Fruit fly (Drosophila melanogaster) whole organism, embryonic: ENCODE data around the gene CG2540.

Source experiments
- Atf3 ChIP-seq: fragments of 200-800 bp; sonication (Bioruptor generic); optimal IDR thresholded peaks from 3 replicates; lab custom pipeline; 2016; ENCODE audit warnings: missing biosample characterization, missing genetic modification characterization
- Blimp-1 ChIP-seq: fragments of 200-800 bp; sonication (Bioruptor generic); optimal IDR thresholded peaks from 3 replicates; lab custom pipeline; 2018; ENCODE audit warnings: missing biosample characterization, missing genetic modification characterization, mild to moderate bottlenecking, moderate library complexity, missing genetic modification reagents
- CG10147 ChIP-seq: fragments of 200-800 bp; sonication (Bioruptor generic); optimal IDR thresholded peaks from 2 replicates; lab custom pipeline; 2019; ENCODE audit warnings: missing biosample characterization, mild to moderate bottlenecking, missing genetic modification characterization, moderate library complexity
- CG10565 ChIP-seq: fragments of 200-800 bp; sonication (Bioruptor generic); optimal IDR thresholded peaks from 3 replicates; lab custom pipeline; 2016; ENCODE audit warnings: missing biosample characterization, mild to moderate bottlenecking, missing genetic modification characterization
- CG12391 ChIP-seq: fragments of 200-800 bp; sonication (Bioruptor generic); optimal IDR thresholded peaks from 3 replicates; lab custom pipeline; 2018; ENCODE audit warnings: missing biosample characterization, mild to moderate bottlenecking, missing genetic modification characterization, moderate library complexity
- CG12769 ChIP-seq: fragments of 200-800 bp; sonication (Bioruptor generic); optimal IDR thresholded peaks from 2 replicates; lab custom pipeline; 2019; ENCODE audit warnings: missing biosample characterization, mild to moderate bottlenecking, missing genetic modification characterization, moderate library complexity
- CG13424 ChIP-seq: fragments of 200-800 bp; sonication (Bioruptor generic); optimal IDR thresholded peaks from 2 replicates; lab custom pipeline; 2019; ENCODE audit warnings: missing biosample characterization, mild to moderate bottlenecking, missing genetic modification characterization, moderate library complexity
- CG14050 ChIP-seq: fragments of 200-800 bp; sonication (Bioruptor generic); IDR thresholded peaks from 3 replicates; pipeline ENCODE4 v1.3.6; 2022; ENCODE audit warnings: missing biosample characterization, missing genetic modification characterization
- CG14667 ChIP-seq: fragments of 200-800 bp; sonication (Bioruptor generic); IDR thresholded peaks from 2 replicates; pipeline ENCODE4 v1.3.6; 2022; ENCODE audit warnings: missing biosample characterization, missing genetic modification characterization
- CG14965 ChIP-seq: fragments of 200-800 bp; sonication (Bioruptor generic); optimal IDR thresholded peaks from 2 replicates; lab custom pipeline; 2016; ENCODE audit warnings: missing biosample characterization, missing genetic modification characterization, borderline replicate concordance
- CG16813 ChIP-seq: fragments of 200-800 bp; sonication (Bioruptor generic); IDR thresholded peaks from 3 replicates; pipeline ENCODE4 v1.3.6; 2022; ENCODE audit warnings: missing biosample characterization, missing genetic modification characterization; ENCODE audit not compliant: partially characterized antibody
- CG32767 ChIP-seq: fragments of 200-800 bp; sonication (Bioruptor generic); IDR thresholded peaks from 2 replicates; pipeline ENCODE4 v1.3.6; 2022; ENCODE audit warnings: missing biosample characterization, missing genetic modification characterization
- CG34224 ChIP-seq: fragments of 200-800 bp; sonication (Bioruptor generic); IDR thresholded peaks from 3 replicates; pipeline ENCODE4 v1.3.6; 2022; ENCODE audit warnings: missing biosample characterization, missing genetic modification characterization; ENCODE audit not compliant: partially characterized antibody
- CG7745 ChIP-seq: fragments of 200-800 bp; sonication (Bioruptor generic); optimal IDR thresholded peaks from 2 replicates; lab custom pipeline; 2018; ENCODE audit warnings: missing biosample characterization, mild to moderate bottlenecking, missing genetic modification characterization, moderate library complexity
- CG8281 ChIP-seq: fragments of 200-800 bp; sonication (Bioruptor generic); optimal IDR thresholded peaks from 2 replicates; lab custom pipeline; 2018; ENCODE audit warnings: missing biosample characterization, mild to moderate bottlenecking, missing genetic modification characterization, moderate library complexity
- CG8359 ChIP-seq: fragments of 200-800 bp; sonication (Bioruptor generic); optimal IDR thresholded peaks from 2 replicates; lab custom pipeline; 2017; ENCODE audit warnings: missing biosample characterization, mild to moderate bottlenecking, missing genetic modification characterization, borderline replicate concordance
- CG9817 ChIP-seq: fragments of 200-800 bp; sonication (Bioruptor generic); optimal IDR thresholded peaks from 2 replicates; lab custom pipeline; 2018; ENCODE audit warnings: missing biosample characterization, mild to moderate bottlenecking, missing genetic modification characterization, moderate library complexity
- CG9876 ChIP-seq: fragments of 200-800 bp; sonication (Bioruptor generic); optimal IDR thresholded peaks from 2 replicates; lab custom pipeline; 2016; ENCODE audit warnings: missing biosample characterization, missing genetic modification characterization
- D ChIP-seq, 2 experiments: fragments of 200-800 bp in 1 of 2; fragments of >200 bp in 1 of 2; sonication (Bioruptor generic) in 1 of 2; optimal IDR thresholded peaks; 2 replicates in 1 of 2; 3 replicates in 1 of 2; lab custom pipeline; 2017; ENCODE audit warnings: mild to moderate bottlenecking in 1 of 2, missing biosample characterization in 1 of 2, missing genetic modification characterization in 1 of 2, missing genetic modification reagents in 1 of 2
- Dip2 ChIP-seq: fragments of 200-800 bp; sonication (Bioruptor generic); IDR thresholded peaks from 2 replicates; pipeline ENCODE4 v1.3.6; 2022; ENCODE audit warnings: missing biosample characterization, missing genetic modification characterization
- Dll ChIP-seq: fragments of 200-800 bp; sonication (Bioruptor generic); IDR thresholded peaks from 4 replicates; pipeline ENCODE4 v1.3.6; 2022; ENCODE audit warnings: missing biosample characterization, missing genetic modification characterization; ENCODE audit not compliant: partially characterized antibody
- Gsc ChIP-seq: fragments of 200-800 bp; sonication (Bioruptor generic); IDR thresholded peaks from 2 replicates; pipeline ENCODE4 v1.3.6; 2022; ENCODE audit warnings: missing biosample characterization, missing genetic modification characterization
- H2.0 ChIP-seq: fragments of 200-800 bp; sonication (Bioruptor generic); IDR thresholded peaks from 2 replicates; pipeline ENCODE4 v1.3.6; 2022; ENCODE audit warnings: missing biosample characterization, missing genetic modification characterization
- Hmx ChIP-seq: fragments of 200-800 bp; sonication (Bioruptor generic); optimal IDR thresholded peaks from 2 replicates; lab custom pipeline; 2016; ENCODE audit warnings: missing biosample characterization, missing genetic modification characterization
- Hr3 ChIP-seq: fragments of 200-800 bp; sonication (Bioruptor generic); optimal IDR thresholded peaks from 3 replicates; lab custom pipeline; 2016; ENCODE audit warnings: missing biosample characterization, missing genetic modification characterization
- Lhr ChIP-seq: fragments of 200-800 bp; sonication (Bioruptor generic); optimal IDR thresholded peaks from 3 replicates; lab custom pipeline; 2017; ENCODE audit warnings: mild to moderate bottlenecking, missing biosample characterization, missing genetic modification reagents, missing genetic modification characterization
- Rx ChIP-seq: fragments of 200-800 bp; sonication (Bioruptor generic); IDR thresholded peaks from 2 replicates; pipeline ENCODE4 v1.3.6; 2022; ENCODE audit warnings: missing biosample characterization, missing genetic modification characterization
- Side ChIP-seq: fragments of 200-800 bp; sonication (Bioruptor generic); optimal IDR thresholded peaks from 2 replicates; lab custom pipeline; 2016; ENCODE audit warnings: missing biosample characterization, missing genetic modification characterization
- amos ChIP-seq: fragments of 200-800 bp; sonication (Bioruptor generic); IDR thresholded peaks from 2 replicates; pipeline ENCODE4 v1.3.6; 2022; ENCODE audit warnings: missing biosample characterization, missing genetic modification characterization; ENCODE audit not compliant: partially characterized antibody
- ara ChIP-seq: fragments of 200-800 bp; sonication (Bioruptor generic); IDR thresholded peaks from 2 replicates; pipeline ENCODE4 v1.3.6; 2022; ENCODE audit warnings: missing biosample characterization, missing genetic modification characterization
- cato ChIP-seq: fragments of 200-800 bp; sonication (Bioruptor generic); optimal IDR thresholded peaks from 2 replicates; lab custom pipeline; 2016; ENCODE audit warnings: missing biosample characterization, missing genetic modification characterization, borderline replicate concordance
- chm ChIP-seq: fragments of 200-800 bp; sonication (Bioruptor generic); IDR thresholded peaks from 2 replicates; pipeline ENCODE4 v1.3.6; 2022; ENCODE audit warnings: missing biosample characterization, missing genetic modification characterization
- crol ChIP-seq: fragments of 200-800 bp; sonication (Bioruptor generic); IDR thresholded peaks from 2 replicates; pipeline ENCODE4 v1.3.6; 2022; ENCODE audit warnings: missing biosample characterization, missing genetic modification characterization
- en ChIP-seq: fragments of 200-800 bp; sonication (Bioruptor generic); optimal IDR thresholded peaks from 2 replicates; lab custom pipeline; 2016; ENCODE audit warnings: missing biosample characterization, missing genetic modification characterization
- esg ChIP-seq: fragments of 200-800 bp; sonication (Bioruptor generic); conservative IDR thresholded peaks from 2 replicates; pipeline ENCODE4 v1.3.6; 2022; ENCODE audit warnings: missing biosample characterization, missing genetic modification characterization
- fd96Cb ChIP-seq: fragments of 200-800 bp; sonication (Bioruptor generic); optimal IDR thresholded peaks from 2 replicates; lab custom pipeline; 2018; ENCODE audit warnings: missing biosample characterization, mild to moderate bottlenecking, missing genetic modification characterization, moderate library complexity
- hb ChIP-seq: fragments of 200-800 bp; sonication (Bioruptor generic); IDR thresholded peaks from 3 replicates; pipeline ENCODE4 v1.3.6; 2022; ENCODE audit warnings: missing biosample characterization, missing genetic modification characterization; ENCODE audit not compliant: partially characterized antibody
- jumu ChIP-seq: fragments of 200-800 bp; sonication (Bioruptor generic); optimal IDR thresholded peaks from 3 replicates; lab custom pipeline; 2016; ENCODE audit warnings: missing biosample characterization, missing genetic modification characterization
- kay ChIP-seq: fragments of 200-800 bp; sonication (Bioruptor generic); optimal IDR thresholded peaks from 2 replicates; lab custom pipeline; 2016; ENCODE audit warnings: missing biosample characterization, missing genetic modification characterization
- klu ChIP-seq: fragments of 200-800 bp; sonication (Bioruptor generic); IDR thresholded peaks from 2 replicates; pipeline ENCODE4 v1.3.6; 2022; ENCODE audit warnings: missing biosample characterization, missing genetic modification characterization
- maf-S ChIP-seq: fragments of 200-800 bp; sonication (Bioruptor generic); optimal IDR thresholded peaks from 2 replicates; lab custom pipeline; 2016; ENCODE audit warnings: missing biosample characterization, missing genetic modification characterization
- nerfin-1 ChIP-seq: fragments of 200-800 bp; sonication (Bioruptor generic); optimal IDR thresholded peaks from 3 replicates; lab custom pipeline; 2019; ENCODE audit warnings: missing biosample characterization, mild to moderate bottlenecking, missing genetic modification characterization, moderate library complexity
- sens-2 ChIP-seq: fragments of 200-800 bp; sonication (Bioruptor generic); IDR thresholded peaks from 2 replicates; pipeline ENCODE4 v1.3.6; 2022; ENCODE audit warnings: missing biosample characterization, missing genetic modification characterization
- sim ChIP-seq: fragments of 200-800 bp; sonication (Bioruptor generic); IDR thresholded peaks from 2 replicates; pipeline ENCODE4 v1.3.6; 2022; ENCODE audit warnings: missing biosample characterization, missing genetic modification characterization
- tap ChIP-seq: fragments of 200-800 bp; optimal IDR thresholded peaks from 3 replicates; lab custom pipeline; 2019; ENCODE audit warnings: missing biosample characterization, mild to moderate bottlenecking, missing genetic modification characterization, moderate library complexity
- tna ChIP-seq: fragments of 200-800 bp; sonication (Bioruptor generic); IDR thresholded peaks from 2 replicates; pipeline ENCODE4 v1.3.6; 2022; ENCODE audit warnings: missing biosample characterization, missing genetic modification characterization; ENCODE audit not compliant: partially characterized antibody
- unpg ChIP-seq: fragments of 200-800 bp; sonication (Bioruptor generic); optimal IDR thresholded peaks from 3 replicates; lab custom pipeline; 2018; ENCODE audit warnings: missing biosample characterization, mild to moderate bottlenecking, missing genetic modification characterization, moderate library complexity
- wdn ChIP-seq: fragments of 200-800 bp; sonication (Bioruptor generic); IDR thresholded peaks from 2 replicates; pipeline ENCODE4 v1.3.6; 2022; ENCODE audit warnings: missing biosample characterization, missing genetic modification characterization

CG2540 gene

DNA sequence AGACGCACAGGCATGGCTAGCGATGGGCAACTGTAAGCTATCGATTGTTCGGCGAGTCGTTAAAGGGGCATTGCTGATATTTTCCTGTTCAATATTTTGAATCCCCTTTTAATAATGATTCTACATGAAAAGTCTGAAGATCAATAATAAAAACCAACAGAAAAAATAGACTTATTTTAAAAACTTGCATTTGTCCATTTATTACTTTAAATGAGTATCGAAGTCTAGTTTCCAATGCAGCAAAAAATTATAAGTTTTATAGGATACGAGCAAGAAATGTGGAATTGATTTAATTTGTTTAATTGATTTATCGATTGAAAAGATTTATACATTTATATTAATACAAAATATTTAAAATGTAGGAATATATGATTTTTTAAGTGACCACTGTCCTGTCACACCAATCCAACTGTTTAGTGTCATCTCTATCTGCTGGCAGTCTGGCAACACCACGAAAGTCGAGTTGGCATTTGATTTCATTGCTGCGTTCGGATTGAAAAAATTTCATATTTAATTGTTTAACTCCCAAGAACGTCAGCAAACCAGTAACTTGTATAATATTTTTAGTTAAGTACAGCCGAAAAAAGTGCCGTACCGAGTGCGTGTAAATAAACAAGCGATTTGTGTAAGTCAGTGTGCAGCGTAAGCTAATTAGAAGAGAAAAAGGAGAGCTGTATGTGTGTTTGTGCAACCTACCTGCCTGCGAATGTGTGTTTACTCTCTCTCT, 33.9 kb upstream of the CG2540 start, which contains the start of the genes CG1824 and Sec16 (continued):
- TF ChIP-seq cato (GFP tag; lab: Kevin White, UChicago), result peak; percentile 22
- no peak for TF ChIP-seq Side (GFP tag; lab: Kevin White, UChicago)
- no peak for TF ChIP-seq en (GFP tag; lab: Kevin White, UChicago)
- TF ChIP-seq Dll (GFP tag; lab: Robert Waterston, UW), result peak; percentile 55; the same call in 2 of the 4 replicates
- no peak for TF ChIP-seq kay (GFP tag; lab: Kevin White, UChicago)
- TF ChIP-seq CG12391, result peak; percentile 72
- TF ChIP-seq maf-S, result peak; percentile 2
- TF ChIP-seq Blimp-1, result no peak
- no peak for TF ChIP-seq chm (GFP tag; lab: Robert Waterston, UW)
- TF ChIP-seq tna, result no peak
- no peak for TF ChIP-seq Atf3 (GFP tag; lab: Kevin White, UChicago)
- TF ChIP-seq Lhr, result no peak
- TF ChIP-seq Rx (GFP tag; lab: Robert Waterston, UW), result no peak
- TF ChIP-seq D (optimal IDR thresholded peaks at IDR 0.05; lab: Kevin White, UChicago), result no peak
- no peak for TF ChIP-seq D (GFP tag; optimal IDR thresholded peaks at IDR 0.05; lab: Kevin White, UChicago)
- no peak for TF ChIP-seq CG8281 (tag; lab: Kevin White, UChicago)
- no peak for TF ChIP-seq hb (GFP tag; lab: Robert Waterston, UW)
- TF ChIP-seq fd96Cb (tag; lab: Kevin White, UChicago), result peak; percentile 23
- TF ChIP-seq wdn (GFP tag; lab: Robert Waterston, UW), result no peak
- TF ChIP-seq crol (GFP tag; lab: Robert Waterston, UW), result no peak
- TF ChIP-seq sim (GFP tag; lab: Robert Waterston, UW), result no peak
- no peak for TF ChIP-seq CG8359 (GFP tag; lab: Kevin White, UChicago)
- no peak for TF ChIP-seq H2.0 (GFP tag; lab: Robert Waterston, UW)
- no peak for TF ChIP-seq Gsc (GFP tag; lab: Robert Waterston, UW)
- TF ChIP-seq tap (tag; lab: Kevin White, UChicago), result no peak
- TF ChIP-seq CG14965, result no peak
- TF ChIP-seq CG12769 (tag; lab: Kevin White, UChicago), result no peak
- TF ChIP-seq klu (GFP tag; lab: Robert Waterston, UW), result no peak
- peak; percentile 38 for TF ChIP-seq Hr3 (GFP tag; lab: Kevin White, UChicago)
- no peak for TF ChIP-seq Hmx (GFP tag; lab: Kevin White, UChicago)
- peak; percentile 20 for TF ChIP-seq nerfin-1 (tag; lab: Kevin White, UChicago)
- no peak for TF ChIP-seq CG10147 (GFP tag; lab: Kevin White, UChicago)
- no peak for TF ChIP-seq CG9876 (GFP tag; lab: Kevin White, UChicago)
- TF ChIP-seq esg, result peak; percentile 18; the same call in 1 of the 2 replicates
- no peak; the same call in 2 of the 3 replicates for TF ChIP-seq CG34224 (GFP tag; lab: Robert Waterston, UW)
- TF ChIP-seq sens-2, result no peak
- TF ChIP-seq unpg (GFP tag; lab: Kevin White, UChicago), result no peak
- TF ChIP-seq ara, result no peak
- no peak for TF ChIP-seq Dip2 (GFP tag; lab: Robert Waterston, UW)
- no peak for TF ChIP-seq CG14050 (GFP tag; lab: Robert Waterston, UW)
- no peak for TF ChIP-seq CG10565 (GFP tag; lab: Kevin White, UChicago)
- TF ChIP-seq CG9817, result peak; percentile 37
- TF ChIP-seq CG32767 (GFP tag; lab: Robert Waterston, UW), result no peak
- peak; percentile 50 for TF ChIP-seq CG13424 (tag; lab: Kevin White, UChicago)
- no peak; the same call in 1 of the 2 replicates for TF ChIP-seq CG14667 (GFP tag; lab: Robert Waterston, UW)
- peak; percentile 53; the same call in 2 of the 3 replicates for TF ChIP-seq CG16813 (GFP tag; lab: Robert Waterston, UW)
- TF ChIP-seq jumu, result no peak
- TF ChIP-seq CG7745 (tag; lab: Kevin White, UChicago), result no peak
- TF ChIP-seq amos, result 0 out of 2 replicates have a peak, but pooled peaks have one; percentile 43
